Worm (Caenorhabditis elegans) whole organism, young adult: ENCODE results near the gene C25H3.10.

Source experiments
- F52B5.7 ChIP-seq: sonication (generic microtip); optimal IDR thresholded peaks from 2 replicates; lab custom pipeline; 2016; ENCODE audit warnings: mild to moderate bottlenecking, missing genetic modification characterization, missing compliant biosample characterization
- K11D2.4 ChIP-seq: fragments of 200-800 bp; sonication (Bioruptor generic); IDR thresholded peaks from 2 replicates; pipeline ENCODE4 v1.3.6; 2022; ENCODE audit warnings: missing genetic modification reagents, missing genetic modification characterization, missing compliant biosample characterization
- ZK185.1 ChIP-seq: sonication (generic microtip); optimal IDR thresholded peaks from 2 replicates; lab custom pipeline; 2016; ENCODE audit warnings: mild to moderate bottlenecking, missing genetic modification characterization, missing compliant biosample characterization; ENCODE audit not compliant: poor library complexity, severe bottlenecking
- ama-1 ChIP-seq, 3 experiments: fragments of 150-350 bp in 1 of 3; sonication (generic microtip) in 2 of 3; optimal IDR thresholded peaks; 2 replicates each; lab custom pipeline; 2014 to 2018; ENCODE audit warnings: missing biosample characterization in 2 of 3, missing genetic modification characterization in 2 of 3, missing genetic modification reagents in 2 of 3
- let-526 ChIP-seq: fragments of 200-800 bp; sonication (Bioruptor generic); IDR thresholded peaks from 2 replicates; pipeline ENCODE4 v1.3.6; 2022; ENCODE audit warnings: missing genetic modification reagents, missing genetic modification characterization, missing compliant biosample characterization
- lsy-27 ChIP-seq: sonication (generic microtip); optimal IDR thresholded peaks from 2 replicates; lab custom pipeline; 2017; ENCODE audit warnings: missing genetic modification characterization, mild to moderate bottlenecking, missing compliant biosample characterization, antibody characterized with exemption, missing genotype, borderline replicate concordance; ENCODE audit not compliant: insufficient read depth
- nhr-90 ChIP-seq: sonication (generic microtip); optimal IDR thresholded peaks from 2 replicates; lab custom pipeline; 2016; ENCODE audit warnings: missing genotype, mild to moderate bottlenecking, missing genetic modification characterization, missing compliant biosample characterization
- ztf-22 ChIP-seq: fragments of 200-800 bp; sonication (Bioruptor generic); optimal IDR thresholded peaks from 2 replicates; lab custom pipeline; 2018; ENCODE audit warnings: mild to moderate bottlenecking, missing genetic modification characterization, moderate library complexity, missing compliant biosample characterization
- ztf-26 ChIP-seq: sonication (generic microtip); optimal IDR thresholded peaks from 2 replicates; lab custom pipeline; 2017; ENCODE audit warnings: missing genetic modification characterization, missing compliant biosample characterization

- no peak for TF ChIP-seq ZK185.1 (tag; lab: Kevin White, UChicago)
- no peak for TF ChIP-seq nhr-90
- no peak for TF ChIP-seq ztf-22 (GFP tag; lab: Kevin White, UChicago)
- TF ChIP-seq F52B5.7 (tag; lab: Kevin White, UChicago): no peak
- no peak for TF ChIP-seq ztf-26 (tag; lab: Kevin White, UChicago)
- no peak for TF ChIP-seq let-526 (GFP tag; lab: Robert Waterston, UW)
- no peak for TF ChIP-seq ama-1 (optimal IDR thresholded peaks at IDR 0.05; lab: Kevin White, UChicago)
- no peak for TF ChIP-seq ama-1 (GFP tag; optimal IDR thresholded peaks at IDR 0.05; lab: Kevin White, UChicago)
- TF ChIP-seq lsy-27 (tag; lab: Kevin White, UChicago): no peak
- no peak for TF ChIP-seq K11D2.4 (GFP tag; lab: Robert Waterston, UW)
Measured at ce11 chrII:5688959-5689358, 9.8 kb downstream of the C25H3.10 start, which contains the start of gene C25H3.11.
